Worm (Caenorhabditis elegans): Measurements from ENCODE around the gene gpd-1.

DNA sequence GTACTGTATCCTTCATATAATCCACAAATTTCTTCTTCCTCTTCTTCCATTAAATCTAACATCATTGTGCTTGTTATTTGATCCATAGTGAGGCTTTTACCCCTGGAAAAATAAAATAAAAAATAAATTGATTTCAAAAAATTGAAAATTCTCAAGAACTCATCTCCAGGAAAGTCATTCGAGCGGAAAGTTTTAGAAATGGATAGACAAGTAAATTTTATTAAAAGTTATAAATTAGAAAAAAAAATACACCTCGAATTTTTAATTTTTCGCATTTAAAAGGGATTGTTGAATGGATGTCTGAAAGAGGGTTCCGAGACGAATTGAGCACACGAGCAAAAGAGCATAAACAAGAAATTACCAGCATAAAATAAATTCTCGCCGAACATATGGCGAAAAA lies 28.0 kb downstream of the gpd-1 start, which contains the start of gene frpr-21:
- TF ChIP-seq T22C8.4 (GFP tag; IDR thresholded peaks at IDR 0.05) (no peak), ztf-29 (GFP tag; IDR thresholded peaks at IDR 0.05) (no peak), ref-1 (GFP tag; conservative IDR thresholded peaks at IDR 0.05) (no peak), cog-1 (tag; optimal IDR thresholded peaks at IDR 0.05) (no peak)
